Fruit fly (Drosophila melanogaster): ENCODE measurements around the gene CG7133.
A peak's percentile ranks its signal among the peaks of the same experiment; 100 is the strongest.

Gene CG7133

dm6 chr3L:22065694-22066093, 8.6 kb downstream of the CG7133 start, which contains the start of gene CG14561 (continued):
- no peak for TF ChIP-seq lov (optimal IDR thresholded peaks at IDR 0.05)
- TF ChIP-seq lov (GFP tag; IDR thresholded peaks at IDR 0.05) = peak; percentile 73; the same call in 1 of the 3 replicates
- TF ChIP-seq CG3838 (GFP tag; optimal IDR thresholded peaks at IDR 0.05) = peak; percentile 10
- TF ChIP-seq zfh1 (GFP tag; IDR thresholded peaks at IDR 0.05) = peak; percentile 31; the same call in 1 of the 3 replicates
- TF ChIP-seq CG4617 (GFP tag; optimal IDR thresholded peaks at IDR 0.05; ENCODE audit: borderline replicate concordance) = peak; percentile 61
- TF ChIP-seq lilli (GFP tag; optimal IDR thresholded peaks at IDR 0.05) = peak; percentile 63
- peak; percentile 91 for TF ChIP-seq sens (GFP tag)
- peak; percentile 37; the same call in 1 of the 2 replicates for TF ChIP-seq CG6272 (GFP tag; IDR thresholded peaks at IDR 0.05)
- TF ChIP-seq sisA (GFP tag; IDR thresholded peaks at IDR 0.05) = peak; percentile 22; the same call in 1 of the 2 replicates
- TF ChIP-seq dpn (GFP tag; optimal IDR thresholded peaks at IDR 0.05) = peak in 1 of 2 experiments; percentile 24
- TF ChIP-seq gfzf (GFP tag; optimal IDR thresholded peaks at IDR 0.05) = peak; percentile 40
- no peak for TF ChIP-seq tap (tag; optimal IDR thresholded peaks at IDR 0.05)
- peak; percentile 15 for TF ChIP-seq Side (GFP tag; optimal IDR thresholded peaks at IDR 0.05)
- peak; percentile 92 for TF ChIP-seq CG14860 (GFP tag; IDR thresholded peaks at IDR 0.05; ENCODE audit: partially characterized antibody)
- TF ChIP-seq CG7372 (GFP tag; IDR thresholded peaks at IDR 0.05) = no peak
- peak in 1 of 2 experiments; percentile 39 for TF ChIP-seq chif (GFP tag; optimal IDR thresholded peaks at IDR 0.05)
- peak; percentile 23 for TF ChIP-seq CG30403 (GFP tag; optimal IDR thresholded peaks at IDR 0.05)
- TF ChIP-seq tll (GFP tag; optimal IDR thresholded peaks at IDR 0.05) = peak in 1 of 2 experiments; percentile 36
- TF ChIP-seq zfh2 (GFP tag; optimal IDR thresholded peaks at IDR 0.05) = peak; percentile 39
- TF ChIP-seq Doc3 (GFP tag; IDR thresholded peaks at IDR 0.05; ENCODE audit: partially characterized antibody) = peak; percentile 88
- peak; percentile 13 for TF ChIP-seq eyg (GFP tag; optimal IDR thresholded peaks at IDR 0.05)
- TF ChIP-seq CG13287 (GFP tag; IDR thresholded peaks at IDR 0.05; ENCODE audit: partially characterized antibody) = peak; percentile 93
- TF ChIP-seq CG8944 (GFP tag; optimal IDR thresholded peaks at IDR 0.05) = no peak
- peak; percentile 96 for TF ChIP-seq Opbp (GFP tag; IDR thresholded peaks at IDR 0.05; ENCODE audit: partially characterized antibody)
- peak in 1 of 3 experiments; percentile 10 for TF ChIP-seq lola (GFP tag; optimal IDR thresholded peaks at IDR 0.05)
- peak; percentile 34; the same call in 1 of the 2 replicates for TF ChIP-seq cas (GFP tag; IDR thresholded peaks at IDR 0.05)
- peak; percentile 29 for TF ChIP-seq shn (GFP tag; optimal IDR thresholded peaks at IDR 0.05)
- TF ChIP-seq HLH4C (GFP tag; IDR thresholded peaks at IDR 0.05; ENCODE audit: partially characterized antibody) = peak; percentile 89

DNA sequence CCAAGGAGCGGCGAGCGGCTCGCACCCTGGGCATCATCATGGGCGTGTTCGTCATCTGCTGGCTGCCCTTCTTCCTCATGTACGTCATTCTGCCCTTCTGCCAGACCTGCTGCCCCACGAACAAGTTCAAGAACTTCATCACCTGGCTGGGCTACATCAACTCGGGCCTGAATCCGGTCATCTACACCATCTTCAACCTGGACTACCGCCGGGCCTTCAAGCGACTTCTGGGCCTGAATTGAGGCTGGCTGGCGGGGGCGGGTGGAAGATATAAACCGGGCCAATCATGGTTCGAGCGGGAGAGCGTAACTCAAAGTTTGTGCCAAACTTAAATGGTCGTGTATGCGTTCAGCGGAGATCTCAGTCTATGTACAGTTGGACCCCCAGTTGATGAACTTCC, 10.5 kb downstream of the CG7133 start:
- TF ChIP-seq Med (GFP tag) = peak; percentile 67
- no peak for TF ChIP-seq fru (optimal IDR thresholded peaks at IDR 0.05)

DNA sequence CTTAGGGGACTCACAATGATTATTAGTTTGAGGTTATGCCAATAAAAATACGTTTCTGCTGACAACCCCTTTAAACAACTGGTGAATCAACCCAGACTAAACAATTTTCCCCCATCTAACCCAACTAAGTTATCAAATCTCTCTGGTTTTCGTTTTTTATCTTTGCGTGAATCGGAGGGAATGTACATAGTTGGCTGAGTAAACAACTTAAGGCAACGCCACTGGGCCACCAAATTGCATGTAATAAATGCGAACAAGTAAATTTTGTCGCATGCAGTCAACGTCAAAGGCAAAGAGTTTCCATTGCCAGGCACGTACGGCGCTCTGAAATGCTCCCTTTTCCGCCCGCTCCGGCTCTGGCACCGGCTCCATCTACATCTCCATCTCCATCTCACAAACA, 21.0 kb downstream of the CG7133 start:
- no peak for TF ChIP-seq da (GFP tag; optimal IDR thresholded peaks at IDR 0.05)
- TF ChIP-seq sim (GFP tag; IDR thresholded peaks at IDR 0.05) = no peak
- peak; percentile 63 for TF ChIP-seq ATbp (GFP tag; optimal IDR thresholded peaks at IDR 0.05)
- peak; percentile 26 for TF ChIP-seq CG2678 (tag; optimal IDR thresholded peaks at IDR 0.05)
- no peak for TF ChIP-seq bowl (GFP tag; IDR thresholded peaks at IDR 0.05)
- TF ChIP-seq Med (GFP tag) = peak; percentile 44
- peak; percentile 6 for TF ChIP-seq CG3407 (GFP tag; optimal IDR thresholded peaks at IDR 0.05)
- no peak for TF ChIP-seq Lpt (GFP tag; optimal IDR thresholded peaks at IDR 0.05)
- TF ChIP-seq HHEX (GFP tag; optimal IDR thresholded peaks at IDR 0.05) = peak; percentile 8
- no peak for TF ChIP-seq CG3281 (GFP tag; optimal IDR thresholded peaks at IDR 0.05)
- TF ChIP-seq Asciz (GFP tag; optimal IDR thresholded peaks at IDR 0.05) = peak; percentile 34

All from whole organism, embryonic.